Fruit fly (Drosophila melanogaster): ENCODE data around the gene CG18404.

The CG18404 gene

dm6 chr3R:30255255-30256121 lies 2.5 kb downstream of the CG18404 start (continued):
- TF ChIP-seq CG12219 (GFP tag; optimal IDR thresholded peaks at IDR 0.05): peak; percentile 1
- no peak for TF ChIP-seq prd (optimal IDR thresholded peaks at IDR 0.05)
- TF ChIP-seq prd (GFP tag; IDR thresholded peaks at IDR 0.05): peak; percentile 53; the same call in 2 of the 3 replicates
- TF ChIP-seq phol (tag; optimal IDR thresholded peaks at IDR 0.05): peak; percentile 5
- TF ChIP-seq CG17328 (GFP tag; IDR thresholded peaks at IDR 0.05): peak; percentile 45; the same call in 1 of the 2 replicates
- peak in 1 of 3 experiments; percentile 29 for TF ChIP-seq lola (GFP tag; optimal IDR thresholded peaks at IDR 0.05)
- peak; percentile 51 for TF ChIP-seq CG1603 (tag; optimal IDR thresholded peaks at IDR 0.05)
- peak; percentile 55 for TF ChIP-seq CG18262 (tag; optimal IDR thresholded peaks at IDR 0.05)
- TF ChIP-seq ara (GFP tag; IDR thresholded peaks at IDR 0.05): peak; percentile 60; the same call in 1 of the 2 replicates
- peak; percentile 32 for TF ChIP-seq CG17829 (tag; optimal IDR thresholded peaks at IDR 0.05)
- TF ChIP-seq dmrt11E (tag; optimal IDR thresholded peaks at IDR 0.05): peak; percentile 41
- TF ChIP-seq CG2712 (tag; optimal IDR thresholded peaks at IDR 0.05): peak; percentile 51

- TF ChIP-seq lov (optimal IDR thresholded peaks at IDR 0.05): no peak
- TF ChIP-seq lov (GFP tag; IDR thresholded peaks at IDR 0.05): no peak
- TF ChIP-seq Nf-YA (GFP tag; IDR thresholded peaks at IDR 0.05): no peak
- no peak for TF ChIP-seq pan (optimal IDR thresholded peaks at IDR 0.05)
- no peak for TF ChIP-seq pan (GFP tag; optimal IDR thresholded peaks at IDR 0.05 in 1 of 2, IDR thresholded peaks at IDR 0.05 in 1 of 2)
- no peak for TF ChIP-seq MTF-1 (GFP tag; optimal IDR thresholded peaks at IDR 0.05; ENCODE audit: borderline replicate concordance)
- no peak for TF ChIP-seq Hey (tag; optimal IDR thresholded peaks at IDR 0.05)
- no peak for TF ChIP-seq CG12942 (GFP tag; optimal IDR thresholded peaks at IDR 0.05)
- no peak for TF ChIP-seq CG6254 (GFP tag; optimal IDR thresholded peaks at IDR 0.05)
- 0 out of 3 replicates have a peak, but pooled peaks have one; percentile 5 for TF ChIP-seq dysf (GFP tag; IDR thresholded peaks at IDR 0.05)
- TF ChIP-seq az2 (GFP tag; optimal IDR thresholded peaks at IDR 0.05): no peak
- TF ChIP-seq Gug (GFP tag; IDR thresholded peaks at IDR 0.05): no peak
- no peak for TF ChIP-seq CG6765 (GFP tag; optimal IDR thresholded peaks at IDR 0.05)
- no peak for TF ChIP-seq C15 (GFP tag; IDR thresholded peaks at IDR 0.05)
- TF ChIP-seq CG17328 (GFP tag; IDR thresholded peaks at IDR 0.05): 0 out of 2 replicates have a peak, but pooled peaks have one; percentile 13
- no peak for TF ChIP-seq CG1647 (GFP tag; optimal IDR thresholded peaks at IDR 0.05)
- TF ChIP-seq CG10431 (GFP tag; optimal IDR thresholded peaks at IDR 0.05): no peak
- TF ChIP-seq grn (GFP tag; optimal IDR thresholded peaks at IDR 0.05): no peak
- TF ChIP-seq da (GFP tag; optimal IDR thresholded peaks at IDR 0.05): no peak
- TF ChIP-seq CG10209 (GFP tag; optimal IDR thresholded peaks at IDR 0.05): no peak
- no peak for TF ChIP-seq Neu2 (GFP tag; optimal IDR thresholded peaks at IDR 0.05; ENCODE audit: borderline replicate concordance)
- no peak for TF ChIP-seq CG14860 (GFP tag; IDR thresholded peaks at IDR 0.05; ENCODE audit: partially characterized antibody)
- TF ChIP-seq nerfin-2 (GFP tag; IDR thresholded peaks at IDR 0.05; ENCODE audit: partially characterized antibody): no peak
- TF ChIP-seq Scr (GFP tag; IDR thresholded peaks at IDR 0.05; ENCODE audit: partially characterized antibody): no peak
- TF ChIP-seq gem (tag; optimal IDR thresholded peaks at IDR 0.05): no peak
- no peak for TF ChIP-seq cwo (GFP tag; optimal IDR thresholded peaks at IDR 0.05)
- no peak for TF ChIP-seq CG11560 (tag; IDR thresholded peaks at IDR 0.05)
- no peak for TF ChIP-seq Ravus (GFP tag; IDR thresholded peaks at IDR 0.05)
- peak; percentile 27; the same call in 1 of the 2 replicates for TF ChIP-seq E2f1 (GFP tag; IDR thresholded peaks at IDR 0.05)
- no peak for TF ChIP-seq trh (GFP tag; optimal IDR thresholded peaks at IDR 0.05)
- TF ChIP-seq prd (optimal IDR thresholded peaks at IDR 0.05): no peak
- TF ChIP-seq prd (GFP tag; IDR thresholded peaks at IDR 0.05): peak; percentile 41; the same call in 1 of the 3 replicates
- TF ChIP-seq Jarid2 (GFP tag; optimal IDR thresholded peaks at IDR 0.05): no peak
- TF ChIP-seq h (optimal IDR thresholded peaks at IDR 0.05): no peak
- TF ChIP-seq chinmo (GFP tag; IDR thresholded peaks at IDR 0.05; ENCODE audit: partially characterized antibody): no peak
- no peak for TF ChIP-seq NFAT (GFP tag; IDR thresholded peaks at IDR 0.05)
- TF ChIP-seq CoRest (tag; optimal IDR thresholded peaks at IDR 0.05): no peak
- no peak for TF ChIP-seq CG4282 (GFP tag; optimal IDR thresholded peaks at IDR 0.05)
- no peak for TF ChIP-seq CG9437 (GFP tag; optimal IDR thresholded peaks at IDR 0.05)
Measured at dm6 chr3R:30256233-30256632, 3.3 kb downstream of the CG18404 start.

Measured in whole organism, embryonic.